Fruit fly (Drosophila melanogaster) whole organism, pupa: ENCODE results near the gene Lcp65Ac.

ENCODE experiments used
- CG10348 ChIP-seq: fragments of 200-800 bp; sonication (Bioruptor generic); IDR thresholded peaks from 2 replicates; pipeline ENCODE4 v1.3.6; 2022; ENCODE audit warnings: missing biosample characterization, missing genetic modification characterization
- CG12605 ChIP-seq: fragments of 200-800 bp; sonication (Bioruptor generic); IDR thresholded peaks from 2 replicates; pipeline ENCODE4 v1.3.6; 2022; ENCODE audit warnings: missing biosample characterization, missing genetic modification characterization
- CG13204 ChIP-seq: fragments of 200-800 bp; sonication (Bioruptor generic); optimal IDR thresholded peaks from 2 replicates; lab custom pipeline; 2018; ENCODE audit warnings: missing biosample characterization, mild to moderate bottlenecking, missing genetic modification characterization, moderate library complexity
- CG14655 ChIP-seq: fragments of 200-800 bp; sonication (Bioruptor generic); optimal IDR thresholded peaks from 3 replicates; lab custom pipeline; 2017; ENCODE audit warnings: mild to moderate bottlenecking, missing biosample characterization, missing genetic modification reagents, missing genetic modification characterization
- CG15710 ChIP-seq: fragments of 200-800 bp; sonication (Bioruptor generic); optimal IDR thresholded peaks from 2 replicates; lab custom pipeline; 2018; ENCODE audit warnings: missing biosample characterization, mild to moderate bottlenecking, missing genetic modification characterization, moderate library complexity
- CG17806 ChIP-seq: fragments of 200-800 bp; sonication (Bioruptor generic); optimal IDR thresholded peaks from 2 replicates; lab custom pipeline; 2018; ENCODE audit warnings: missing biosample characterization, mild to moderate bottlenecking, missing genetic modification characterization, moderate library complexity
- CG32121 ChIP-seq: fragments of 200-800 bp; sonication (Bioruptor generic); IDR thresholded peaks from 2 replicates; pipeline ENCODE4 v1.3.6; 2022; ENCODE audit warnings: missing biosample characterization, missing genetic modification characterization
- CG34367 ChIP-seq: fragments of 200-800 bp; sonication (Bioruptor generic); optimal IDR thresholded peaks from 2 replicates; lab custom pipeline; 2018; ENCODE audit warnings: missing biosample characterization, mild to moderate bottlenecking, missing genetic modification characterization
- CG4496 ChIP-seq: fragments of 200-800 bp; sonication (Bioruptor generic); IDR thresholded peaks from 3 replicates; pipeline ENCODE4 v1.3.6; 2022; ENCODE audit warnings: missing biosample characterization, missing genetic modification characterization
- CG8159 ChIP-seq: fragments of 200-800 bp; sonication (Bioruptor generic); optimal IDR thresholded peaks from 3 replicates; lab custom pipeline; 2018; ENCODE audit warnings: missing biosample characterization, mild to moderate bottlenecking, missing genetic modification characterization, moderate library complexity
- CG8301 ChIP-seq: fragments of 200-800 bp; sonication (Bioruptor generic); optimal IDR thresholded peaks from 2 replicates; lab custom pipeline; 2018; ENCODE audit warnings: missing biosample characterization, mild to moderate bottlenecking, missing genetic modification characterization
- CG9948 ChIP-seq: fragments of 200-800 bp; sonication (Bioruptor generic); optimal IDR thresholded peaks from 2 replicates; lab custom pipeline; 2018; ENCODE audit warnings: missing biosample characterization, mild to moderate bottlenecking, missing genetic modification characterization, moderate library complexity
- EcR ChIP-seq: fragments of 200-800 bp; sonication (Bioruptor generic); optimal IDR thresholded peaks from 3 replicates; lab custom pipeline; 2019; ENCODE audit warnings: missing biosample characterization, missing genetic modification characterization, mild to moderate bottlenecking, moderate library complexity, missing genetic modification reagents
- Ets98B ChIP-seq: fragments of 200-800 bp; sonication (Bioruptor generic); IDR thresholded peaks from 2 replicates; pipeline ENCODE4 v1.3.6; 2022; ENCODE audit warnings: missing biosample characterization, missing genetic modification characterization
- Pif1A ChIP-seq: fragments of 200-800 bp; sonication (Bioruptor generic); optimal IDR thresholded peaks from 3 replicates; lab custom pipeline; 2016; ENCODE audit warnings: missing biosample characterization, missing genetic modification characterization
- Pif1B ChIP-seq: fragments of 200-800 bp; sonication (Bioruptor generic); optimal IDR thresholded peaks from 3 replicates; lab custom pipeline; 2016; ENCODE audit warnings: missing biosample characterization, missing genetic modification characterization
- Snoo ChIP-seq: fragments of 200-800 bp; sonication (Bioruptor generic); optimal IDR thresholded peaks from 3 replicates; lab custom pipeline; 2017; ENCODE audit warnings: missing biosample characterization, mild to moderate bottlenecking, missing genetic modification characterization, inconsistent platforms
- fd96Ca ChIP-seq: fragments of 200-800 bp; sonication (Bioruptor generic); IDR thresholded peaks from 3 replicates; pipeline ENCODE4 v1.3.6; 2022; ENCODE audit warnings: missing biosample characterization, missing genetic modification characterization
- gl ChIP-seq: fragments of 200-800 bp; sonication (Bioruptor generic); optimal IDR thresholded peaks from 2 replicates; lab custom pipeline; 2018; ENCODE audit warnings: missing biosample characterization, mild to moderate bottlenecking, missing genetic modification characterization
- rn ChIP-seq: fragments of 200-800 bp; sonication (Bioruptor generic); IDR thresholded peaks from 2 replicates; pipeline ENCODE4 v1.3.6; 2022; ENCODE audit warnings: missing biosample characterization, missing genetic modification characterization

Gene Lcp65Ac

DNA sequence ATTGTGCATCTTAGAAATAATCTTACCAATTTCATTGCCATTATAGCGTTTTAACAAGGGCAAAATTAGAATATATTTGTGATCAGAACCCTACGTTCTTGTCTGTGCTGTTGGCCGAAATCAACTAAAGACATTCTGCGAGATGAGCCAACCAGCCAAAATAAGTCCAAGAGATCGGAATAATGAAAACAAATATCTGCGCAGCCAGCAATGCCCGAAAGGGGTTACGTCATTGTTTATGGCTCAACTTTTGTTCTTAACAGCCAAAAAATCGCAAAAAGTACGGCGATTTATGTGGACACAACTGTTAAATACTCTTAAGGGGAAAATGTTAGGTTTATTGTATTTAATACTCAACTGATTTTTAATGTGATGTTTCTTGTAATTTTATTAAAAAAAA, 13.9 kb downstream of the Lcp65Ac start, which contains the start of gene Cpr65Ay:
TSS of gene Cpr65Ay (minus strand) at position 101 of the 400 bp plus-strand sequence.
- TF ChIP-seq CG17806 (tag; lab: Kevin White, UChicago) (no peak), Pif1B (no peak), CG34367 (no peak), EcR (GFP tag; lab: Kevin White, UChicago) (no peak), CG10348 (GFP tag; lab: Robert Waterston, UW) (no peak), rn (no peak), CG32121 (GFP tag; lab: Robert Waterston, UW) (no peak), Pif1A (GFP tag; lab: Kevin White, UChicago) (no peak), CG14655 (GFP tag; lab: Kevin White, UChicago) (no peak), CG8301 (no peak), gl (tag; lab: Kevin White, UChicago) (no peak), CG13204 (no peak), CG15710 (no peak), CG12605 (no peak), fd96Ca (no peak)

DNA sequence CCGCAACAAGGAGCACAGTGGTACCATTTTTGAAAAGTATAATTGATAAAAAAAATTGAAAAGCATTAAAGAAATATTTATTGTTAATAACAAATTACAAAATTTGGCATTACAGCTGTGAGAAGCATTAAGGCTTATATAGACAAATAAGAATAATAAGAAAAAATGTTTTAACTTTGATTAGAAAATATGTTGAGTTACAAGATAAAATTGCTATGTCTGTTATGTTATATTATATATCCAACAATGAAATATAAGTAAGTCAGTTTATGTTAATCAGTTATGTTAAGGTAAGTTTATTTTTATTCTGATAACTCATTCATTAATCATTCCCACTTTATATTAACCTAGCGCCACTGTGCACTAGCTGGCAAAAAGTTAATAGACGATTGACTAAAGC, 15.2 kb downstream of the Lcp65Ac start:
- no peak for TF ChIP-seq gl (tag; lab: Kevin White, UChicago)

DNA sequence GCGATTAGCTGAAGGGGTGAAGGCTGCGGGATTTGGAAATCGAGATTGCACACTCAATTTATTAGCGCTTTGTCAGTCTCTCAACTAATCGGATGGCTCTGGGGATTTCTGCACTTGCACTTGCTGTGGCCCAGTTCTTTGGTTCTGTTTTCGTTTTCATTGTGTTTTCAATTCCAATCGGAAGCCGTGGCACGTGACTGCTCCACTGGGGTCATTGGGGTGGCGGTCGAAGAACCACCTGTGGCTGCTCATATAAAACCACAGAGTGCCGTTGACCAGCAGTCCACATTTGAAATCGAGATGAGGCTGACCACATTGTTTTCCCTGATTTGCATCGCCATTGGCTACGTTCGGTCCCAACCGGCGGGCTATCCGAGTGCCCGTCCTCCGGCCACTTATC, 15.9 kb downstream of the Lcp65Ac start, which contains the start of gene Cpr65Az:
TSS of gene Cpr65Az (plus strand) at position 301 of the 400 bp plus-strand sequence.
- TF ChIP-seq CG8159 (tag; lab: Kevin White, UChicago) (no peak), EcR (GFP tag; lab: Kevin White, UChicago) (no peak), Pif1B (no peak), CG14655 (GFP tag; lab: Kevin White, UChicago) (no peak), fd96Ca (no peak), CG9948 (tag; lab: Kevin White, UChicago) (no peak), CG32121 (GFP tag; lab: Robert Waterston, UW) (no peak), rn (no peak), CG13204 (no peak), CG17806 (tag; lab: Kevin White, UChicago) (no peak), gl (tag; lab: Kevin White, UChicago) (no peak), CG12605 (no peak), CG4496 (GFP tag; lab: Robert Waterston, UW) (no peak)

DNA sequence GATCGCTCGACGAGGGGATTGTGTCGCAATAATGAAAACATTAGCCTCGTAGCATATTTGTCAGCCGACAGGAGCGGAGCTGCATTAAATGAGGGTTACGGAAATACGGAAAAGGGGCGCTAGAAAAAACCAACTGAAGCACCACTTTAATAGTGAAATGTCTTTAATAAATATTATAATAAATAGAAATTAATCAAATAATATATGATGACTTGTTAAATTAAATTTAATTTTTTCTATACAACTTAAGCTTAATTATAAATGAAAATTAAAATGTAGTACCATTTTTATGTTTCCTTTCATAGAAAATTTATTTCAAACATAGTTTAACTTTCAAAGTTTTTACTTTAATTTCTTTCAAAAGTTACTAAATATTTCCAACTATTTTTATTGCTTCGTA, 17.4 kb downstream of the Lcp65Ac start:
- TF ChIP-seq gl (tag; lab: Kevin White, UChicago) (no peak), CG17806 (tag; lab: Kevin White, UChicago) (no peak), CG13204 (no peak), EcR (GFP tag; lab: Kevin White, UChicago) (no peak), Snoo (tag; lab: Kevin White, UChicago) (no peak), fd96Ca (no peak), Ets98B (no peak), CG14655 (GFP tag; lab: Kevin White, UChicago) (no peak), CG4496 (GFP tag; lab: Robert Waterston, UW) (no peak)

DNA sequence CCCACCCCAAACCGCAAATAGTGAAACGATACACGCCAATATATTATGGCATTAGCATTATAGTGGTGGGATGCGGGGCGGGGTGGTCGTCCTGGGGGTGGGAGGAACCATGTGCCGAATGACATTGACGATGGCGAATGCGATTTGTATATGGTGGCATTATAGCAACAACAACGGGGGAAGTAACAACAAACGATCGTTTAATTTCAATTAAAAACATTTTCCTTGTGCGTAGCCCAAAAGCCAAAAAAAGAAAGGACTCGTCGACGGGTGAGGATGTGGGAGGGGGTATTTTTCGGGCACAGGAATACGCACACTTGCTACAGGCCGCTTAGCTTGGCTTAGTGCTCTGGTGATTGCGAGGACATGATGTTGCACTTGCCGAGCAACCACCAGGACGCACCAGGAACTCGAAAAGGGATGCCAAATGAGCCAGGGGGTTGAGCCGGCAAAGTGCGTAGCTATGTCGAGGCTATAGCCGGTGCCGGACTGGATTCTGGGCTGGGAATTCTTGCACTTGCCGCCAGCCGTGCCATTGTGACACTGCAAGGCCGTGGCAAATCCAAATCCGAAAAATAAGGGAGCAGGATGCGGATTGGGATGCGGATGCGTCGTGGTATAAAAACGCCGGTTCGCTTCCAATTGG, 18.0 kb downstream of the Lcp65Ac start, which contains the start of gene Prdm13:
TSS of gene Prdm13 (plus strand) at position 645 of the 646 bp plus-strand sequence.
- no peak for TF ChIP-seq gl (tag; lab: Kevin White, UChicago)
- no peak for TF ChIP-seq Pif1A (GFP tag; lab: Kevin White, UChicago)

DNA sequence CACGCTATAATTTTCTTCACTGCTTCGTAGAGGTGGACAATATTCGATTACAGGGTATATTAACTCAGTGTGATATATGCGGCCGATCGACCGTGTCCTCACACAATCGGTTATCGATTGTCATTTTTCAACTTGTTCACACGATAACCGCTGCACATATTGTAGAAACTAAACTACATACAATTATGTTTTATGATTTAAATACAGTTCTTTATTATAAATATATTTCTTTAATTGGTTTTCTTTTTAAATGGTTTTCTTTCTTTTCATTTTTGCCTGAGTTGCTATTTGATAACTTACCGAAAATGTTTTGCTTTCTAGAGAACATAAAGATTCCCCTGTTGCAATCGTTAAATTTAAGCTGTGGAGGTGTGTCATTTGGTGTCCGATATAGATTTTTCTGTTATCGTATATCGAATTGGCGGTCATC, 29.2 kb downstream of the Lcp65Ac start, which contains the start of the genes fmt and CG7376:
TSS of gene fmt (minus strand) at position 55 of the 430 bp plus-strand sequence.
TSS of gene CG7376 (plus strand) at position 423 of the 430 bp plus-strand sequence.
- TF ChIP-seq CG9948 (tag; lab: Kevin White, UChicago): peak; percentile 45
- TF ChIP-seq CG12605: no peak

DNA sequence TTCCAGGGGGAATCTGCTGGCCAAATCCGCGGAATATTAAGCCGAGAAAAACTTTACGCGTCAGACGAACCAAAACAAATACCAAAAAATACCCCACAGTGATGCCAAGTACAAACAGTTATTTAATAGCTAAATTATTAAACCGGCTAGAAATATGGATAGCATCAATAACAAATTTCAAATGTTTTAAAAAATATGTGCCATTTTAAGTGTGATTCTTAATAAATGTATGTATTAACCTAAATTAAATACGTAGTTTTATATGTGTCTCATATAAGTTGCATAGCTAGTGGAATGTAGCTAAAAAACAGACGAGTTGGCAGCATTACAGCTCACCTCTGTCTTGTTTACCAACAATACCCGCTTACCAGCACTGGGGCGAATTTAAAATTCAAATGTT, 37.2 kb downstream of the Lcp65Ac start, which contains the start of gene CG10274:
TSS of gene CG10274 (minus strand) at position 54 of the 400 bp plus-strand sequence.
- TF ChIP-seq CG15710 (peak; percentile 72), Ets98B (no peak), CG9948 (tag; lab: Kevin White, UChicago) (peak; percentile 52), Pif1B (no peak), CG4496 (GFP tag; lab: Robert Waterston, UW) (peak; percentile 59; the same call in 2 of the 3 replicates), CG32121 (GFP tag; lab: Robert Waterston, UW) (peak; percentile 17; the same call in 1 of the 2 replicates), CG17806 (tag; lab: Kevin White, UChicago) (peak; percentile 40), gl (tag; lab: Kevin White, UChicago) (no peak), CG12605 (no peak)
